Fruit fly (Drosophila melanogaster): ENCODE results near the gene Osi1.

DNA sequence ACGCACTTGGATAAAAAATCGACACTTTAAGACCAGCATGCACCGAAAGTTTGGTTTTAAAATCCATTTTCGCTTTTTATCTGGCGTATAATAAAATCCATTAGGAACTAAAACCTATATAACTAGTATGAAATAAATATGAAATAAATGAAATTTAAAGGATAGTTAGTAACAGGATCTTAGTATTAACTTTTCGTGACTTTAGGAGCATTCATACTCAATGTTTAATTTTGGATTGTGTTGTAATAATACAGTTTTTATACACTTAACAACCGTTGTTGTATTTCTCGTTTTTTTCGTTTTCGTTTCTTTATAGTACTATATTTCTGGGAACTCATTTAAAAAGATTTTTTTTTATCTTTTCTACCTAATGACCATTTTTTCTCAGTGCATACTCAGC is 24.2 kb upstream of the Osi1 start:
- TF ChIP-seq Elba2 (GFP tag; optimal IDR thresholded peaks at IDR 0.05), result no peak
- TF ChIP-seq h (optimal IDR thresholded peaks at IDR 0.05), result no peak
- TF ChIP-seq D19A (tag; optimal IDR thresholded peaks at IDR 0.05), result no peak
- no peak for TF ChIP-seq fd3F (GFP tag; optimal IDR thresholded peaks at IDR 0.05)
- TF ChIP-seq CG17802 (tag; optimal IDR thresholded peaks at IDR 0.05), result no peak
- no peak for TF ChIP-seq Taf1 (GFP tag; IDR thresholded peaks at IDR 0.05)
- TF ChIP-seq ssp (GFP tag; IDR thresholded peaks at IDR 0.05), result no peak
- TF ChIP-seq CG10654 (GFP tag; optimal IDR thresholded peaks at IDR 0.05), result no peak
- TF ChIP-seq dimm (GFP tag; IDR thresholded peaks at IDR 0.05), result no peak
- TF ChIP-seq CG9437 (GFP tag; optimal IDR thresholded peaks at IDR 0.05), result no peak
- no peak for TF ChIP-seq Ets97D (GFP tag; optimal IDR thresholded peaks at IDR 0.05)
- no peak for TF ChIP-seq Hand (GFP tag; optimal IDR thresholded peaks at IDR 0.05)
- no peak for TF ChIP-seq CG32767 (GFP tag; IDR thresholded peaks at IDR 0.05)
- no peak for TF ChIP-seq Hr78 (GFP tag; optimal IDR thresholded peaks at IDR 0.05)
